Worm (Caenorhabditis elegans) whole organism, midembryonic: ENCODE results near the gene M163.8.

Experiments
- cog-1 ChIP-seq: sonication (generic microtip); optimal IDR thresholded peaks from 2 replicates; lab custom pipeline; 2016; ENCODE audit warnings: missing genetic modification characterization, missing compliant biosample characterization
- flt-1 ChIP-seq: fragments of 200-800 bp; sonication (Bioruptor generic); IDR thresholded peaks from 2 replicates; pipeline ENCODE4 v1.3.6; 2022; ENCODE audit warnings: missing genetic modification characterization, missing compliant biosample characterization
- klf-2 ChIP-seq: fragments of 200-800 bp; sonication (Bioruptor generic); conservative IDR thresholded peaks from 2 replicates; pipeline ENCODE4 v1.3.6; 2022; ENCODE audit warnings: missing genetic modification reagents, missing genetic modification characterization, missing compliant biosample characterization
- med-1 ChIP-seq: sonication (generic microtip); optimal IDR thresholded peaks from 2 replicates; lab custom pipeline; 2017; ENCODE audit warnings: missing genetic modification characterization, mild to moderate bottlenecking, missing compliant biosample characterization, antibody characterized with exemption, missing genetic modification reagents; ENCODE audit not compliant: insufficient read depth
- ztf-23 ChIP-seq: fragments of 200-800 bp; sonication (Bioruptor generic); IDR thresholded peaks from 2 replicates; pipeline ENCODE4 v1.3.6; 2022; ENCODE audit warnings: missing genetic modification reagents, missing genetic modification characterization, missing compliant biosample characterization

DNA sequence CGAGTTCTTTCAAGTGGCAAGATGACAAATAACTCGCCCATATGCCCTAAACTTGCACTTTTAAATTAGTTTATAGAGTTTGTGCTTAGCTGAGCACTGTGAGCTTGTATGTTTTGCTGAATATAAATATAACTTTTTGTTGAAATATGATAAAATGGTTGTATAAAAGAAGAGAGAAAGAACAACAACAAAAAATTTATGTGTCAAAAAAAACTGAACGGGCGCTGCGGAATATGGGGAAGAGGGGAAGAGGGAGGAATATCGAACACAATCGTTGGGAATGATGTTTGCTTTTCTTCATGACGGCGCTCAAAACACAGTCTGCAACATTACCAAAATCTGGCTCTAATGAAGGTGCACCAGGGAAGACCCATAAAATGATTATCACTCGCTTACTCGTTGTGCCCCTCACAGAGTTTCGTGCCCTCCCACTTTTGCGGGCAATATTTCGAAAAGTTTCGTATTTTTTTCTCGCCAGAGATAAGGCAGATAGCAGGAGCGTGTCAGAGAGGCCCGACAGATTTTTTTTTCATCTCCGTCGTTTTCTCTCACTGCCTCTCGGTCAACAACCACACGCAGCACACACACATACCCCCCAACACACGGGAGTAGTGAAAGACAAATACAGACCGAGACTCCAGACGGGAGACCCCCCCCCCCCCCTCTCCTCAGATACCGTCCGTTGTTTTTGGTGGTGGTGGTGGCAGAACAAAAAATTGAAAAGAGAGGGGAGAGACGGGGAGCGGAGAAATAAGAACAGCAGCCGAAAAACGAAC lies 20.8 kb downstream of the M163.8 start:
- no peak for TF ChIP-seq med-1 (GFP tag; lab: Kevin White, UChicago)
- no peak for TF ChIP-seq cog-1 (tag; lab: Kevin White, UChicago)
- no peak for TF ChIP-seq klf-2 (GFP tag; lab: Robert Waterston, UW)
- TF ChIP-seq ztf-23, result no peak
- peak; percentile 18; the same call in 1 of the 2 replicates for TF ChIP-seq flt-1 (GFP tag; lab: Robert Waterston, UW)
